Worm (Caenorhabditis elegans): Measurements from ENCODE around the gene txt-11.
"Not testable (repeated sequence)": the region's sequence is repeated elsewhere in the genome, so short reads cannot be mapped to it uniquely, and the experiment has no call there.

txt-11 gene

DNA sequence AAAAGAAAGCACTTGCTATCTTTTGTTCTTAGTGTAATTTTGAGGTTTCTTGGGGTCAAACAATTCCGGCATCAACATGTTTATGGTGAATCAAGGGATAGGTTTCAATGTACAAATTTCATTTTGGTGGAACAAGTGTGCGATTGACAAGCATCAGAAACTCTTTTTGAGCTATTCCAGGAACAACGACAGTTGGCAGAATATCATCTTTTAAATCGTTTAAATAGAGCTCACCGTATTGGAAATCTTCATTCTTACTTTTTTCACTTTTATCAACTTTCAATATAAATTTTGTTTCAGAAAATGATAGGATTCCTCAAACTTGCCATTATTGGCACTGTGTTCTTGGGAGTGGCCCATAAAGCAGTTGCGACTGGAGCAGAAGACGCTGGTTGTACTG is 13.2 kb upstream of the txt-11 start, which contains the start of gene T20D4.10:
TSS of gene T20D4.10 (plus strand) at position 301 of the 400 bp plus-strand sequence.
- not testable (repeated sequence) for TF ChIP-seq flh-1 (GFP tag; optimal IDR thresholded peaks at IDR 0.05); mls-2 (tag; optimal IDR thresholded peaks at IDR 0.05); ceh-83 (GFP tag; optimal IDR thresholded peaks at IDR 0.05)

DNA sequence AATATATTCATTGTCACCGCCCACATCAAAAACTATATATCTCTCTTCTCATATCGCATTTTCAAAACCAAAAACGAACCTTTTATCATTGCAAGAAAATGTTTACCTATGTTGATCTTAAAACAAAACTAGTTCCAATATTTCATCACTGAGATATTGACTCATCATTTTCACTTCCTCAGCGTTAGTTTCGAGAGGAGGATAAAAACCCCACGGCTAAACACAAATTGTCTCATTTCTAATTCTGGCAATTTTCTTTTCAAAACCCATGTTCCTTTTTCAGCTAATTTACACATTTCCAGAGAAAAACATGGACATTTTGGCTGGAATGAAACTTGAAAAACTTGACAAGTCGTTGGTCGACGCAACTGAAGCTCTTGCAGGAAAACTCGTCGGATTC is 4.5 kb upstream of the txt-11 start, which contains the start of gene T20D4.7:
TSS of gene T20D4.7 (plus strand) at position 301 of the 400 bp plus-strand sequence.
- TF ChIP-seq nhr-28 (tag; optimal IDR thresholded peaks at IDR 0.05): no peak
- TF ChIP-seq drap-1 (GFP tag; optimal IDR thresholded peaks at IDR 0.05): no peak
- no peak for TF ChIP-seq ztf-11 (tag; optimal IDR thresholded peaks at IDR 0.05)
- no peak for TF ChIP-seq sptf-1 (tag; optimal IDR thresholded peaks at IDR 0.05)

DNA sequence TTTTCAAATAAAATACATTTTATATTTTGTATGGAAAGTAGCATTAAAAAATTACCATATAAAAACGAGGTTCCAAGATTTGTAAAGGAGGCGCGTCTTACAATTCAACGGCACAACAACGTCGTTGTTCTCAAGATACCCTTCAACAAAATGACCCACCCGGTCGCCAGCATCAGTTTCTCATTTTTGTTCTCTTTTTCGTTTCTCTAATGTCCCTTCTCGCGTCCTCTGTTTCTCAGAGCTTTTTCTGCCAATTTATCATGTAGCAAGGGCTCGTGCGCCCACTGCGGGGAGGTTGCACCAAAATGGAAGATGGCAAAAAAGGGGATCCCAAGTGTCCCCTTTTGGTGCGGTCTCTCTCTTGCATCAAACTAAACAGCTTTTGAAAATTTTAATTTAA is 3.6 kb upstream of the txt-11 start:
- TF ChIP-seq blmp-1 (tag; optimal IDR thresholded peaks at IDR 0.05) (no peak), sem-2 (GFP tag; optimal IDR thresholded peaks at IDR 0.05) (no peak)

DNA sequence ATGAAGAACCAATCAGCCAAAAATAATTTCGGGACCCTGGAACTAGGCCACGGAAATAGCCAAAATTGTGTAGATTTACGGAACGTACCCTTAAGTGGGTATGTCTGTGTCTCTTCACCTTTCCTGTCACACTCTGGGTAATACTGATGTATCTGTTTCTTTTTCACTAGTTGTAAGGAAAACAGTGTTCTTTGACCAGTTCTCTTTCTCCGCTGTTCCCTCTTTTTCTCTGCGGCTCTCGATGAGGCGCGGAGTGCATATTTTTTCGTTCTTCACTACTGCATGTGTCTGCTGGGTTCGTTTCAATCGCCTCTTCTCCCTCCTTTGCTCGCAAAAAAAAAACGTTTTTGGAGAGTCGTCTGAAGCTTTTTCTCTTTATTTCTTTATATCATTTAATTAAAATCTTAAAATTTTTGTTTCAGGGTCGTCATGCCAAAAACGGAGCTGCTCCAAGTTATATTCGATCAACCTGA is 3.0 kb upstream of the txt-11 start, which contains the start of gene arrd-22:
TSS of gene arrd-22 (plus strand) at position 423 of the 473 bp plus-strand sequence.
- no peak for TF ChIP-seq nhr-2 (tag; optimal IDR thresholded peaks at IDR 0.05)
- no peak for TF ChIP-seq lin-13 (tag; optimal IDR thresholded peaks at IDR 0.05)
- no peak for TF ChIP-seq mab-5 (tag; optimal IDR thresholded peaks at IDR 0.05)
- TF ChIP-seq cnd-1 (tag; optimal IDR thresholded peaks at IDR 0.05): no peak
- no peak for TF ChIP-seq ztf-11 (tag; optimal IDR thresholded peaks at IDR 0.05)
- TF ChIP-seq ham-2 (GFP tag; optimal IDR thresholded peaks at IDR 0.05): no peak
- no peak for TF ChIP-seq pha-4 (tag; optimal IDR thresholded peaks at IDR 0.05)
- TF ChIP-seq lin-32 (GFP tag; optimal IDR thresholded peaks at IDR 0.05): no peak
- TF ChIP-seq hlh-1 (tag; optimal IDR thresholded peaks at IDR 0.05): no peak
- TF ChIP-seq nhr-28 (tag; optimal IDR thresholded peaks at IDR 0.05): no peak
- no peak for TF ChIP-seq elt-1 (tag; optimal IDR thresholded peaks at IDR 0.05; ENCODE audit: borderline replicate concordance, insufficient read depth)
- no peak for TF ChIP-seq unc-62 (GFP tag; optimal IDR thresholded peaks at IDR 0.05)
- no peak for TF ChIP-seq ceh-83 (GFP tag; optimal IDR thresholded peaks at IDR 0.05)
- TF ChIP-seq lsy-2 (tag; optimal IDR thresholded peaks at IDR 0.05): no peak
- no peak for TF ChIP-seq zip-8 (tag; optimal IDR thresholded peaks at IDR 0.05)
- TF ChIP-seq ceh-39 (tag; optimal IDR thresholded peaks at IDR 0.05): no peak
- TF ChIP-seq unc-39 (tag; optimal IDR thresholded peaks at IDR 0.05): no peak
- TF ChIP-seq mep-1 (tag; optimal IDR thresholded peaks at IDR 0.05): no peak

DNA sequence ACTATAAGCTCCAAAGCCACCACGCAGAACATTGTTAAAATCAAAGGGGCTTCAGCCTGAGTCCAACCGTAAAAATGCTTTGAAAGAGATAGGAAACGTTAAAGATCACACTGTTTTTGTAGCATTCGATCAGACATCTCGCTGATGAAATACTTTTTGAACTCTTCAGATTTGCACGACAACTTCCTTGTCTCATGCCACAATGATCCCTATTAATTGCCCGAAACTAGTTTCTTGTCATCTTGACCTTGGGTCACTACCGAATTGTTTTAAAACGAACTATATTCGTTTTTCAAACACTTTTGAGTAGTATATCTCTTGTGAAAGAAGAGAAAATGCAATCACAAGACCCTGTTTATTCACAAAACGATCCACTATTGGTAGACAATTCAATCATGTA is 4.8 kb downstream of the txt-11 start, which contains the start of gene T20D4.3:
TSS of gene T20D4.3 (plus strand) at position 301 of the 400 bp plus-strand sequence.
- no peak for TF ChIP-seq hlh-1 (tag; optimal IDR thresholded peaks at IDR 0.05)
- no peak for TF ChIP-seq cnd-1 (tag; optimal IDR thresholded peaks at IDR 0.05)
- TF ChIP-seq ceh-39 (tag; optimal IDR thresholded peaks at IDR 0.05): no peak
- no peak for TF ChIP-seq drap-1 (GFP tag; optimal IDR thresholded peaks at IDR 0.05)
- TF ChIP-seq sptf-1 (tag; optimal IDR thresholded peaks at IDR 0.05): no peak
- no peak for TF ChIP-seq zip-8 (tag; optimal IDR thresholded peaks at IDR 0.05)
- TF ChIP-seq elt-1 (tag; optimal IDR thresholded peaks at IDR 0.05; ENCODE audit: borderline replicate concordance, insufficient read depth): no peak
- TF ChIP-seq ces-1 (GFP tag; optimal IDR thresholded peaks at IDR 0.05): no peak
- no peak for TF ChIP-seq mls-2 (tag; optimal IDR thresholded peaks at IDR 0.05)
- no peak for TF ChIP-seq elt-3 (tag; optimal IDR thresholded peaks at IDR 0.05)
- TF ChIP-seq bed-3 (GFP tag; optimal IDR thresholded peaks at IDR 0.05): no peak

DNA sequence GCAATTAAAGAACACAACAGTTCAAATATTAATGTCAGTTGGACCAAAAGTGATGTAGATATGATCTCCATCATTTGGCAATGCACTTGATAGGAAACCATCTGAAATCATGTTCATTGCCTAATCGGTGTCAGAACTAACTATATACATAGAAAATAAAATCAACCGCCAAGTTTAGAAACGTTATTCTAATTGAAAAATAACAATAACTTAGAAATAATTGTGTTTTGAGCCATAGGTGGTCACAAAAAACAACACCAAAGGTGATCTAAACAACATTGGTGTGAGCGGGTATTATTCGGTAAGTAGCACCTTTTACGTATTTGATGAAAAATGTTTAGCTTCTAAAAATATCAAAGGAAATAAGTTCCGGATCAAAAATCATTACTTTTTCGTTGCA is 11.2 kb downstream of the txt-11 start, which contains the start of gene srab-21:
TSS of gene srab-21 (minus strand) at position 101 of the 400 bp plus-strand sequence.
- TF ChIP-seq unc-62 (GFP tag; optimal IDR thresholded peaks at IDR 0.05) (no peak), mab-5 (tag; optimal IDR thresholded peaks at IDR 0.05) (no peak), nhr-76 (tag; optimal IDR thresholded peaks at IDR 0.05) (no peak), ham-2 (GFP tag; optimal IDR thresholded peaks at IDR 0.05) (no peak), snpc-4 (tag; optimal IDR thresholded peaks at IDR 0.05) (no peak), ces-1 (GFP tag; optimal IDR thresholded peaks at IDR 0.05) (no peak), pha-4 (tag; optimal IDR thresholded peaks at IDR 0.05) (no peak), flh-1 (GFP tag; optimal IDR thresholded peaks at IDR 0.05) (no peak), mep-1 (tag; optimal IDR thresholded peaks at IDR 0.05) (no peak)

Data from whole organism, mixed stage, embryonic.